Fruit fly (Drosophila melanogaster): ENCODE data around the gene CG31142.
A peak's percentile ranks its signal among the peaks of the same experiment; 100 is the strongest.

The CG31142 gene

dm6 chr3R:23942965-23943413 is 13.9 kb downstream of the CG31142 start, which contains the start of gene Gdh (continued):
- no peak for TF ChIP-seq CG14441 (GFP tag; IDR thresholded peaks at IDR 0.05)
- no peak for TF ChIP-seq CG4730 (GFP tag; IDR thresholded peaks at IDR 0.05)
- no peak for TF ChIP-seq gcm (GFP tag; optimal IDR thresholded peaks at IDR 0.05)
- TF ChIP-seq CG8388 (GFP tag; optimal IDR thresholded peaks at IDR 0.05): no peak
- no peak for TF ChIP-seq CG7357 (GFP tag; IDR thresholded peaks at IDR 0.05)
- no peak for TF ChIP-seq wor (GFP tag; IDR thresholded peaks at IDR 0.05)
- TF ChIP-seq CG32772 (GFP tag; IDR thresholded peaks at IDR 0.05): no peak
- TF ChIP-seq Dbx (GFP tag; IDR thresholded peaks at IDR 0.05): peak; percentile 59; the same call in 2 of the 3 replicates
- no peak for TF ChIP-seq run (tag; optimal IDR thresholded peaks at IDR 0.05)
- no peak for TF ChIP-seq NC2β (GFP tag; optimal IDR thresholded peaks at IDR 0.05)
- no peak for TF ChIP-seq ash1 (GFP tag; optimal IDR thresholded peaks at IDR 0.05)
- no peak for TF ChIP-seq zfh2 (GFP tag; optimal IDR thresholded peaks at IDR 0.05)
- peak; percentile 65 for TF ChIP-seq scrt (GFP tag; optimal IDR thresholded peaks at IDR 0.05)
- TF ChIP-seq CG43689 (GFP tag; IDR thresholded peaks at IDR 0.05): no peak
- no peak for TF ChIP-seq pb (GFP tag; optimal IDR thresholded peaks at IDR 0.05)
- TF ChIP-seq vfl (GFP tag; optimal IDR thresholded peaks at IDR 0.05): no peak
- peak; percentile 55 for TF ChIP-seq CG32532 (GFP tag; IDR thresholded peaks at IDR 0.05)
- TF ChIP-seq Bteb2 (GFP tag; optimal IDR thresholded peaks at IDR 0.05): no peak
- no peak for TF ChIP-seq CG14965 (GFP tag; optimal IDR thresholded peaks at IDR 0.05; ENCODE audit: borderline replicate concordance)
- no peak for TF ChIP-seq CG10267 (tag; optimal IDR thresholded peaks at IDR 0.05)
- TF ChIP-seq Ssrp (tag; optimal IDR thresholded peaks at IDR 0.05): no peak
- TF ChIP-seq slbo (GFP tag; IDR thresholded peaks at IDR 0.05): 0 out of 2 replicates have a peak, but pooled peaks have one; percentile 43
- TF ChIP-seq CG8765 (GFP tag; IDR thresholded peaks at IDR 0.05): no peak
- no peak for TF ChIP-seq fu2 (GFP tag; optimal IDR thresholded peaks at IDR 0.05)
- peak; percentile 59 for TF ChIP-seq unc-4 (GFP tag; IDR thresholded peaks at IDR 0.05; ENCODE audit: partially characterized antibody)
- no peak for TF ChIP-seq Hr3 (GFP tag; optimal IDR thresholded peaks at IDR 0.05)
- no peak for TF ChIP-seq CG5245 (GFP tag; optimal IDR thresholded peaks at IDR 0.05)
- no peak for TF ChIP-seq repo (GFP tag; optimal IDR thresholded peaks at IDR 0.05)
- no peak for TF ChIP-seq Oli (tag; optimal IDR thresholded peaks at IDR 0.05)
- TF ChIP-seq Hmx (GFP tag; optimal IDR thresholded peaks at IDR 0.05): no peak
- no peak for TF ChIP-seq ATbp (GFP tag; optimal IDR thresholded peaks at IDR 0.05)
- no peak for TF ChIP-seq Lhr (GFP tag; optimal IDR thresholded peaks at IDR 0.05)
- TF ChIP-seq Lpt (GFP tag; optimal IDR thresholded peaks at IDR 0.05): no peak
- TF ChIP-seq CG9932 (GFP tag; IDR thresholded peaks at IDR 0.05): peak; percentile 45; the same call in 1 of the 2 replicates
- TF ChIP-seq CG10543 (GFP tag; optimal IDR thresholded peaks at IDR 0.05): peak; percentile 77
- no peak for TF ChIP-seq CG10431 (GFP tag; optimal IDR thresholded peaks at IDR 0.05)
- TF ChIP-seq klu (GFP tag; IDR thresholded peaks at IDR 0.05): no peak
- peak; percentile 35 for TF ChIP-seq CG17568 (GFP tag; optimal IDR thresholded peaks at IDR 0.05)
- no peak for TF ChIP-seq sc (optimal IDR thresholded peaks at IDR 0.05)
- no peak for TF ChIP-seq sc (GFP tag; optimal IDR thresholded peaks at IDR 0.05)
- TF ChIP-seq CG15073 (GFP tag; optimal IDR thresholded peaks at IDR 0.05): no peak
- TF ChIP-seq CG5953 (GFP tag; IDR thresholded peaks at IDR 0.05): no peak
- peak; percentile 18 for TF ChIP-seq Meics (GFP tag; optimal IDR thresholded peaks at IDR 0.05)
- TF ChIP-seq E2f1 (GFP tag; IDR thresholded peaks at IDR 0.05): no peak
- peak; percentile 63 for TF ChIP-seq sna (GFP tag; IDR thresholded peaks at IDR 0.05; ENCODE audit: partially characterized antibody)
- TF ChIP-seq CG18476 (GFP tag; optimal IDR thresholded peaks at IDR 0.05): no peak
- TF ChIP-seq tx (GFP tag; optimal IDR thresholded peaks at IDR 0.05): no peak
- no peak for TF ChIP-seq CG6254 (GFP tag; optimal IDR thresholded peaks at IDR 0.05)
- no peak for TF ChIP-seq nau (GFP tag; optimal IDR thresholded peaks at IDR 0.05)
- no peak for TF ChIP-seq CG31388 (GFP tag; optimal IDR thresholded peaks at IDR 0.05)
- no peak for TF ChIP-seq CG12299 (tag; optimal IDR thresholded peaks at IDR 0.05)
- peak; percentile 47 for TF ChIP-seq CG12071 (GFP tag; optimal IDR thresholded peaks at IDR 0.05)

All from whole organism, embryonic.